Fruit fly (Drosophila melanogaster) S2 (cell line): Measurements from ENCODE around the gene CG4325.
A peak's percentile ranks its signal among the peaks of the same experiment; 100 is the strongest.

Source experiments
- CG8478 ChIP-seq: fragments of >200 bp; optimal IDR thresholded peaks from 2 replicates; lab custom pipeline; 2018
- CTCF ChIP-seq, 2 experiments: fragments of >200 bp; optimal IDR thresholded peaks; 2 replicates each; lab custom pipeline; 2018

The CG4325 gene

DNA sequence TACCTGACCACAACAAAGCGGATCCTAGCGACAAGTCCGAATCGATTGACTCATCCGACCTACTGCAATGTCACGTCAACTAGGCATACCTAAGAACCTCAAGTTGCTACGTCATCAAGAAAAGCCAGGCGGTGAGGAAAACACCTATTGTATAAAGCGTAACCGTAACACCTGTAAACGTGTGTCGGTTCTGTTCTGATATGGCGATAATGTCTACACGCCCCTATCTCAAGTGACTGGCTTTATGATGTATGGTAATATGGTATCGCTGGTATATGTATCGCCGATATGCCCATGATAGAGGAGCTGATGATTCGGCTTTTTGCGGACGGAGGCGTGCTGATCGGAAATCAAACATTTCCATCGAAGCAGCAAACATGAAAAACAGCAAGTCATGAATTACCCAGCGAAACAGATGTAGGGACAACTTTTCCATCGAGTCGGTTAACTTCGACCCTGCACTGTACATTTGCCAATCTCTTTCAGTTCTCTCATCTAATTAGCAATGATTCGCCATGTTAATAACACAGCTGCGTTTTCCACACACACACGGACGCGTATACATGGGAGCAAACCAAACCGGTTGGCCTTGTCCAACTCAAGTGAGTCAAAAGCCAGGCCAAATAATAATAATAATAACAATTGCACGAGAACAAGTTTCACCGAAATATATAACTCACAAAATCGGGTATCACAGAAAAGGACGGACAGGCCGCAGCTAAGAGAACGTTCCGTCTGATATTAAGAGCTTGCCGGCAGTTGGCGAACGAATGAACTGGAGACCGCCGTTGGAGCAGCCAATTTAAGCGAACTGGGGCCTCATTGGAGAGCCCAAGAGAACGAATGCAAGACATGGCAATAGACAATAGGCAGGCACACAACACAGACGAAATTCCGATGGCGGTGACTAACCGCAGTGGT is 26.4 kb upstream of the CG4325 start:
- no peak for TF ChIP-seq CG8478
- TF ChIP-seq CTCF (optimal IDR thresholded peaks at IDR 0.05; lab: Kevin White, UChicago) = no peak

dm6 chrX:2068292-2068691 is 24.7 kb upstream of the CG4325 start, which contains the start of gene CG4194:
TSS of gene CG4194 (plus strand) at chrX:2068592.
- TF ChIP-seq CG8478 (no peak), CTCF (optimal IDR thresholded peaks at IDR 0.05; lab: Kevin White, UChicago) (no peak)

DNA sequence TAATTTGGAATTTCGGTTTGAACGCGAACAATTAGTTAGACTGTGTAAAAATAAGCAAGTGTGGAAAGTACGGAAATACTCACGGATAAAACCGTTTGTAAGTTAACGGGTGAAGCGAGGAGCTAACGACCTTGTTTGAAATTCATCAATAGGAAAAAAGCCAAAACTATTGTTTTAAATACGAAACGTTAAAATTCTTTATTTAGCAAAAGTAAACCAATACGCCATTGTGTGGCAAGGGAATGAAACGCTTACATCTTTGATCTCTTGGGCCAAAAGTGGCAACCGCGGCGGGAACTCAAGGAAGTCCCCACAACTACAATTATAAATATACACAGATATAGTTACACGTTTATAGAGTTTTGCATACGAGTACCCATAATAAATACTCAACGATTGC is 22.6 kb upstream of the CG4325 start, which contains the start of gene CG14054:
Gene CG14054, minus strand, starts transcription at position 101 of the 400 bp plus-strand sequence.
- TF ChIP-seq CTCF (optimal IDR thresholded peaks at IDR 0.05; lab: Kevin White, UChicago) = no peak
- TF ChIP-seq CG8478 = no peak

- no peak for TF ChIP-seq CTCF (optimal IDR thresholded peaks at IDR 0.05; lab: Kevin White, UChicago)
- no peak for TF ChIP-seq CG8478
These were observed 21.5 kb upstream of the CG4325 start, which contains the start of gene CG4281 for dm6 chrX:2065073-2065472. TSS of gene CG4281 (minus strand) at chrX:2065142.

DNA sequence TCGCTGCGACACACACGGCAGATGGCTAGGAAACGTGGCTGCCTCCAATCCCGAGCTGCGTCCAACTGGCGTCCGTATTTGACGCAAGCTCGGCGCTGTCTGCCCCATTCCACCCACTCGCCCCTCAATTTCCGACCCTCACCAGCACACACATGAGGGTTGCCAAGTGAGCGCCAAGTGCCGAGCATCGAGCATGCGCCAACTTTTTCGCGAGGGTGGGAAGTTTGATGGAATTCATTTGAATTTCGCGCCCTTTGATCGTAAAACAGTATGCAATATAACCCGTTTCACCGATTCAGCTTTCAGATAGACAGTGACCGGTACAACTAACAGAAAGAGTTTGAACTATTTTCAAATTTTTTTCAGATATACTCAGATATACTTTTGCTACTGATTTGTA is 18.2 kb upstream of the CG4325 start, which contains the start of gene Sik2:
Gene Sik2, minus strand, starts transcription at position 67 of the 400 bp plus-strand sequence.
- TF ChIP-seq CTCF (optimal IDR thresholded peaks at IDR 0.05; lab: Kevin White, UChicago) (no peak), CG8478 (no peak)

dm6 chrX:2061119-2061518 is 17.5 kb upstream of the CG4325 start:
- TF ChIP-seq CG8478 (no peak), CTCF (optimal IDR thresholded peaks at IDR 0.05; lab: Kevin White, UChicago) (no peak)

DNA sequence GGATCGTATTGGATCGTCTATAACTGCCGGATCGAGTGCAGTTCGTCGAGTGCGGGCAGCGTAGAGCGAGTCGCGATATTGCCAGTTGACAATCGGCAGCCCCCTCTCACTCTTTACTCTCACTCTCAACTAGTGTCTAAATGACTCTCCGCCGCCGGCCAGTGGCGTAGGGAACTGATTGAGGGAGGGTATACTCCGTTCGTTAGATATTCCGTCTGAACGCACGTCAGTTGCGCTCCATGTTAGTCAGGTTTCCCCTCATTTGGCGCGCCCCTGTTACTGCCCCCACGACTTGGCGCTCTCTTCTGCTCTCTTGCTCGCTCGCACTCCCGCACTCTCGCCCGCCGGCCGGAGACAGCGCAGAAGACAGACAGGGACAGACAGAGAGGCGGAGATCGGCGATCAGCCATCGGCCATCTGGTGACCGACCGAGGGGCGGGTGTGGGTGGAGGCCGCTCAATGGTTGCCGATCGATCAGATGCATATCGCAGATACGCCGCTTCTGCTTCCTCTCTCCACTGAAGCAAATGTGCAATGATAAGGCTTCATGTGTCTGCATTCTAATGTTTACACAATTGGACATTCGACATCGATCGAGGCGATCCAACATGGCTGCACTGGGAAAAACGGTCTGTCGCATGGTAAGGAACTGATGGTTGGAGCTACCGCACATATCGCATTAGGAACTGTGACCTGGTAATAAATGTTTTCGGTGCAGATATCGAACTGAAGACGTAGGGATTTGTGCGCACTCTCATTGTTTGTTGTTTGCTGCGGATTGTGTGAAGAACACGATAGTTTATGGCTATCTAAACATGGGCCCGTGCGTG is 6.7 kb upstream of the CG4325 start, which contains the start of gene moody:
Gene moody, minus strand, starts transcription at position 51 of the 830 bp plus-strand sequence.
- TF ChIP-seq CG8478 (no peak), CTCF (optimal IDR thresholded peaks at IDR 0.05; lab: Kevin White, UChicago) (no peak)

DNA sequence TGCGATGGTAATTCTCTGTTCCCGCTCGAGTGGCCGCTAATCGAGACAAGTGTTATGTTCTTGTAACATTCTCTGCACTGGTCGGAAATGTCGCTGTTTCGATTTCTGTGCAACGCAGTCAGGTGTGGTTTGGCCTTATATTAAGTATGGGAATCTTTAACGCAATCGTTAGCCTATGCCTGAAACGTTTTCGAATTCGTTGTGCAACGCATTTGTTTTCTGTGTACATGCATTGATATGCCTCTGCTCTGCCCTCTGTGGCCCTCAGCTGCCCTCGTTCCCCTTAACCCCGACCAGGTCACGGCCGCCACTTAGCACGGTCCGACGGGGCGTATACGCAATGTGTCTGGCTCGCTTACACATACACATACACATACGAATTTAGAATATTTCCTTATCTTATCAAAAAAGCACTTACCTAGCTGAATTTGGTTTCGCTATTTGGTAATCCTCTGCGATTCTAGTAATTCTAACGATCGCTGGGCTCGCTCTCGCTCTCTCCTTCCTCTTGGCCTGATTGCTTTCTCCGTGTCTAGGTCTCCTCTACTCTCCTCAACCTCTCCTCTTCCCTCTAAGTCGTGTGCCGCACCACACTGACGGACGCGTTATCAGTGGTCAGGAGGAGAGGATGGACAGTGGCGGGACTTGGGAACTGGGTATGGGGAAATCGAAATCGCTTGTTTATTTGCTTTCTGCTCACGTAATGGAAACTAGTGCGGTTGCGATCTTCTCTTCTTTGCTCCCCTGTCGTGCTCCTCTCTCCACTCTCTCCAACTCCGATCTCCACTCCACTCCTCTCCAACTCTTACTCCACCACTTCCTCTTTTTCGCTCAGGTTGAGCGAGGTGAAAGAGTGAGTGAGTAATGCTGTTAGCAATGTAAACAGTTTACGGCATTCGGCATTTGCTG is 5.4 kb upstream of the CG4325 start:
- TF ChIP-seq CG8478 (no peak), CTCF (optimal IDR thresholded peaks at IDR 0.05; lab: Kevin White, UChicago) (no peak)

- TF ChIP-seq CTCF (optimal IDR thresholded peaks at IDR 0.05; lab: Kevin White, UChicago) (no peak), CG8478 (no peak)
These were observed 1.4 kb downstream of the CG4325 start, which contains the start of the genes Actn and usp for dm6 chrX:2041981-2042847. TSS of gene Actn (minus strand) at chrX:2042311. TSS of gene usp (minus strand) at chrX:2042311.

DNA sequence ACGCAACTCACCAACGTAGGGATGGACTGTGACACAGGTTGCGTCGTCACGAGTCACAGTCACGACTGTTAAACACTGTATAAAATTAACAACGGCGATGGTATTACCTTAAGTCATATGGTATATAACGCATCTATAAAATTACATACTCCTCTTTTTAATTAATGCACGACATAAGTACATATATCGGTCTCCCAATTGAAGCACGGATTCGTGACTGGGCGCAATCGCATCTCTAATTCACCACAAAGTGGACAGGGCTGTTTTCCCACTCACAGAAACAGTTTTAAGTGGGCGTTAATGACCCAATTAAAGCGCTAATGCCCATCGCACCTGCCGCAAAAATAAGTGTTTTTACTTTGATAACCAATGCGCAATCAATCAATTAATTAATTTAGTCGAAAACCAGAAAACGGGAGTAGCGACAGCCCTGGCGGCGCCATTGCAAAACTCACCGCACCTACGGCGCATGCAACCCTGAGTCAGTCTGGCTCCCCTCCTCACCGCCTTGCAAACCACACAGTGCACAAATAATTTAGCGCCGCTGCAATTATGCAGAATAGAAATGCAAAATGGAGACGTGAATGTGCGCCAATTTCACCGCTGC is 2.2 kb downstream of the CG4325 start, which contains the start of gene CG4313:
Gene CG4313, plus strand, starts transcription at position 557 of the 607 bp plus-strand sequence.
- peak in 1 of 2 experiments; percentile 26 for TF ChIP-seq CTCF (optimal IDR thresholded peaks at IDR 0.05; lab: Kevin White, UChicago)
- TF ChIP-seq CG8478 = no peak

DNA sequence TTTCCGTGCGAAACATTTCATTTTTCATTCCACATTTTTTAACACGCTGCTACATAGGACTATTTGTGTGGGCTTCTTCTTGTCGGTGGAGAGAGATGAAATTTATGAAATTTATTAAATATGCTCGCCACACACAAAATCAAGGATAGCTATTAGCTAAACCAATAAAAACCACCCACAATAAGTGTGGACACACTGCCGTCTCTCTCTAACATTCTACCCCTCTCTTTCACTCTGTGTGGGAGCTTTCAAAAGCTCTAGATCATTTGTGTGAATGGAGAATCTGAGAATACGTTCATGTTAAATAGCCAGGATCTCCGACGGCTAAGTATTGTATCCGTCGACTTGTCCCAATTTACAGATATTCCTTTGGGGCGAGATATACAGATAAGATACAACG is 6.0 kb downstream of the CG4325 start:
- no peak for TF ChIP-seq CTCF (optimal IDR thresholded peaks at IDR 0.05; lab: Kevin White, UChicago)
- TF ChIP-seq CG8478 = no peak

dm6 chrX:2036800-2037488 is 6.7 kb downstream of the CG4325 start:
- TF ChIP-seq CG8478 (no peak), CTCF (optimal IDR thresholded peaks at IDR 0.05; lab: Kevin White, UChicago) (no peak)
